Fruit fly (Drosophila melanogaster) whole organism, embryonic: Measurements from ENCODE around the gene Ocrl.
A peak's percentile ranks its signal among the peaks of the same experiment; 100 is the strongest.

Experiments
- Bgb ChIP-seq: fragments of 200-800 bp; sonication (Bioruptor generic); IDR thresholded peaks from 2 replicates; pipeline ENCODE4 v1.3.6; 2022; ENCODE audit warnings: missing biosample characterization, missing genetic modification characterization; ENCODE audit not compliant: partially characterized antibody
- Bteb2 ChIP-seq: fragments of 200-800 bp; sonication (Bioruptor generic); optimal IDR thresholded peaks from 2 replicates; lab custom pipeline; 2016; ENCODE audit warnings: missing biosample characterization, missing genetic modification characterization
- CG10321 ChIP-seq: fragments of 200-800 bp; sonication (Bioruptor generic); IDR thresholded peaks from 2 replicates; pipeline ENCODE4 v1.3.6; 2022; ENCODE audit warnings: missing biosample characterization, missing genetic modification characterization
- CG12391 ChIP-seq: fragments of 200-800 bp; sonication (Bioruptor generic); optimal IDR thresholded peaks from 3 replicates; lab custom pipeline; 2018; ENCODE audit warnings: missing biosample characterization, mild to moderate bottlenecking, missing genetic modification characterization, moderate library complexity
- CG13287 ChIP-seq: fragments of 200-800 bp; sonication (Bioruptor generic); IDR thresholded peaks from 2 replicates; pipeline ENCODE4 v1.3.6; 2022; ENCODE audit warnings: missing biosample characterization, missing genetic modification characterization; ENCODE audit not compliant: partially characterized antibody
- CG14014 ChIP-seq: fragments of 200-800 bp; sonication (Bioruptor generic); IDR thresholded peaks from 2 replicates; pipeline ENCODE4 v1.3.6; 2022; ENCODE audit warnings: missing biosample characterization, missing genetic modification characterization
- CG15479 ChIP-seq: fragments of 200-800 bp; sonication (Bioruptor generic); optimal IDR thresholded peaks from 3 replicates; lab custom pipeline; 2019; ENCODE audit warnings: missing biosample characterization, mild to moderate bottlenecking, missing genetic modification characterization, moderate library complexity
- CG15514 ChIP-seq: fragments of 200-800 bp; sonication (Bioruptor generic); optimal IDR thresholded peaks from 3 replicates; lab custom pipeline; 2017; ENCODE audit warnings: missing biosample characterization, missing genetic modification characterization, mild to moderate bottlenecking, moderate library complexity, missing genetic modification reagents
- CG16863 ChIP-seq: fragments of 200-800 bp; sonication (Bioruptor generic); optimal IDR thresholded peaks from 3 replicates; lab custom pipeline; 2016; ENCODE audit warnings: missing biosample characterization, missing genetic modification characterization
- CG17385 ChIP-seq: fragments of 200-800 bp; sonication (Bioruptor generic); optimal IDR thresholded peaks from 3 replicates; lab custom pipeline; 2018; ENCODE audit warnings: missing biosample characterization, mild to moderate bottlenecking, missing genetic modification characterization
- CG18262 ChIP-seq: fragments of 200-800 bp; optimal IDR thresholded peaks from 3 replicates; lab custom pipeline; 2019; ENCODE audit warnings: missing biosample characterization, mild to moderate bottlenecking, missing genetic modification characterization, moderate library complexity
- CG18599 ChIP-seq: fragments of 200-800 bp; sonication (Bioruptor generic); optimal IDR thresholded peaks from 3 replicates; lab custom pipeline; 2017; ENCODE audit warnings: missing biosample characterization, missing genetic modification characterization, mild to moderate bottlenecking, moderate library complexity, missing genetic modification reagents
- CG2875 ChIP-seq: fragments of 200-800 bp; sonication (Bioruptor generic); optimal IDR thresholded peaks from 2 replicates; lab custom pipeline; 2017; ENCODE audit warnings: missing biosample characterization, mild to moderate bottlenecking, missing genetic modification characterization, missing genetic modification reagents
- CG3065 ChIP-seq: fragments of 200-800 bp; sonication (Bioruptor generic); optimal IDR thresholded peaks from 2 replicates; lab custom pipeline; 2016; ENCODE audit warnings: missing biosample characterization, missing genetic modification characterization
- CG32532 ChIP-seq: fragments of 200-800 bp; sonication (Bioruptor generic); IDR thresholded peaks from 2 replicates; pipeline ENCODE4 v1.3.6; 2022; ENCODE audit warnings: missing biosample characterization, missing genetic modification characterization
- CG33213 ChIP-seq: fragments of 200-800 bp; sonication (Bioruptor generic); optimal IDR thresholded peaks from 3 replicates; lab custom pipeline; 2016; ENCODE audit warnings: missing biosample characterization, missing genetic modification characterization
- CG33557 ChIP-seq: fragments of 200-800 bp; sonication (Bioruptor generic); optimal IDR thresholded peaks from 2 replicates; lab custom pipeline; 2019; ENCODE audit warnings: missing biosample characterization, mild to moderate bottlenecking, missing genetic modification characterization, moderate library complexity
- CG4730 ChIP-seq: fragments of 200-800 bp; sonication (Bioruptor generic); IDR thresholded peaks from 2 replicates; pipeline ENCODE4 v1.3.6; 2022; ENCODE audit warnings: missing biosample characterization, missing genetic modification characterization
- CG6175 ChIP-seq: fragments of 200-800 bp; sonication (Bioruptor generic); IDR thresholded peaks from 3 replicates; pipeline ENCODE4 v1.3.6; 2022; ENCODE audit warnings: missing biosample characterization, missing genetic modification characterization
- CG6791 ChIP-seq: fragments of 200-800 bp; sonication (Bioruptor generic); IDR thresholded peaks from 3 replicates; pipeline ENCODE4 v1.3.6; 2022; ENCODE audit warnings: missing biosample characterization, missing genetic modification characterization; ENCODE audit not compliant: partially characterized antibody
- CG6813 ChIP-seq: fragments of 200-800 bp; sonication (Bioruptor generic); optimal IDR thresholded peaks from 2 replicates; lab custom pipeline; 2017; ENCODE audit warnings: missing biosample characterization, missing genetic modification characterization, mild to moderate bottlenecking, moderate library complexity, missing genetic modification reagents
- CG7271 ChIP-seq: fragments of 200-800 bp; sonication (Bioruptor generic); optimal IDR thresholded peaks from 2 replicates; lab custom pipeline; 2018; ENCODE audit warnings: missing biosample characterization, mild to moderate bottlenecking, missing genetic modification characterization, moderate library complexity
- CkIIα-i1 ChIP-seq: fragments of 200-800 bp; sonication (Bioruptor generic); IDR thresholded peaks from 2 replicates; pipeline ENCODE4 v1.3.6; 2022; ENCODE audit warnings: missing biosample characterization, missing genetic modification characterization
- D ChIP-seq, 2 experiments: fragments of 200-800 bp in 1 of 2; fragments of >200 bp in 1 of 2; sonication (Bioruptor generic) in 1 of 2; optimal IDR thresholded peaks; 2 replicates in 1 of 2; 3 replicates in 1 of 2; lab custom pipeline; 2017; ENCODE audit warnings: mild to moderate bottlenecking in 1 of 2, missing biosample characterization in 1 of 2, missing genetic modification characterization in 1 of 2, missing genetic modification reagents in 1 of 2
- Dip2 ChIP-seq: fragments of 200-800 bp; sonication (Bioruptor generic); IDR thresholded peaks from 2 replicates; pipeline ENCODE4 v1.3.6; 2022; ENCODE audit warnings: missing biosample characterization, missing genetic modification characterization
- Dll ChIP-seq: fragments of 200-800 bp; sonication (Bioruptor generic); IDR thresholded peaks from 4 replicates; pipeline ENCODE4 v1.3.6; 2022; ENCODE audit warnings: missing biosample characterization, missing genetic modification characterization; ENCODE audit not compliant: partially characterized antibody
- ERR ChIP-seq: fragments of 200-800 bp; sonication (Bioruptor generic); optimal IDR thresholded peaks from 2 replicates; lab custom pipeline; 2016; ENCODE audit warnings: missing biosample characterization, missing genetic modification characterization
- HmgD ChIP-seq: fragments of 200-800 bp; sonication (Bioruptor generic); optimal IDR thresholded peaks from 3 replicates; lab custom pipeline; 2016; ENCODE audit warnings: missing biosample characterization, missing genetic modification characterization
- Jarid2 ChIP-seq: fragments of 200-800 bp; sonication (Bioruptor generic); optimal IDR thresholded peaks from 3 replicates; lab custom pipeline; 2017; ENCODE audit warnings: mild to moderate bottlenecking, missing biosample characterization, missing genetic modification reagents, missing genetic modification characterization
- Max ChIP-seq: fragments of 200-800 bp; sonication (Bioruptor generic); optimal IDR thresholded peaks from 2 replicates; lab custom pipeline; 2016; ENCODE audit warnings: missing biosample characterization, mild to moderate bottlenecking, missing genetic modification characterization
- Med ChIP-seq: fragments of 200-800 bp; sonication (Bioruptor generic); peaks from one replicate; lab custom pipeline; 2016; ENCODE audit warnings: missing biosample characterization, missing genetic modification characterization, mild to moderate bottlenecking, inconsistent platforms, moderate library complexity
- Pdp1 ChIP-seq, 2 experiments: fragments of 200-800 bp; sonication (Bioruptor generic); optimal IDR thresholded peaks; 3 replicates each; lab custom pipeline; 2016; ENCODE audit warnings: missing biosample characterization in 2 of 2, missing genetic modification characterization in 2 of 2, mild to moderate bottlenecking in 1 of 2, moderate library complexity in 1 of 2
- Ptx1 ChIP-seq: fragments of 200-800 bp; sonication (Bioruptor generic); IDR thresholded peaks from 2 replicates; pipeline ENCODE4 v1.3.6; 2022; ENCODE audit warnings: missing biosample characterization, missing genetic modification characterization
- ap ChIP-seq: fragments of 200-800 bp; sonication (Bioruptor generic); IDR thresholded peaks from 2 replicates; pipeline ENCODE4 v1.3.6; 2022; ENCODE audit warnings: missing biosample characterization, missing genetic modification characterization
- bowl ChIP-seq: fragments of 200-800 bp; sonication (Bioruptor generic); IDR thresholded peaks from 2 replicates; pipeline ENCODE4 v1.3.6; 2022; ENCODE audit warnings: missing biosample characterization, missing genetic modification characterization
- cg ChIP-seq: fragments of 200-800 bp; sonication (Bioruptor generic); optimal IDR thresholded peaks from 3 replicates; lab custom pipeline; 2019; ENCODE audit warnings: missing biosample characterization, mild to moderate bottlenecking, missing genetic modification characterization, moderate library complexity
- chm ChIP-seq: fragments of 200-800 bp; sonication (Bioruptor generic); IDR thresholded peaks from 2 replicates; pipeline ENCODE4 v1.3.6; 2022; ENCODE audit warnings: missing biosample characterization, missing genetic modification characterization
- dpn ChIP-seq, 2 experiments: fragments of 200-800 bp; sonication (Bioruptor generic); optimal IDR thresholded peaks; 3 replicates each; lab custom pipeline; 2016; ENCODE audit warnings: missing biosample characterization in 2 of 2, missing genetic modification characterization in 2 of 2
- gfzf ChIP-seq: fragments of 200-800 bp; sonication (Bioruptor generic); optimal IDR thresholded peaks from 2 replicates; lab custom pipeline; 2016; ENCODE audit warnings: missing biosample characterization, mild to moderate bottlenecking, missing genetic modification characterization, moderate library complexity
- grau ChIP-seq: fragments of 200-800 bp; optimal IDR thresholded peaks from 3 replicates; lab custom pipeline; 2019; ENCODE audit warnings: missing biosample characterization, mild to moderate bottlenecking, missing genetic modification characterization, moderate library complexity
- hbn ChIP-seq: fragments of 200-800 bp; sonication (Bioruptor generic); IDR thresholded peaks from 2 replicates; pipeline ENCODE4 v1.3.6; 2022; ENCODE audit warnings: missing biosample characterization, missing genetic modification characterization; ENCODE audit not compliant: partially characterized antibody
- pnt ChIP-seq: fragments of 200-800 bp; sonication (Bioruptor generic); optimal IDR thresholded peaks from 3 replicates; lab custom pipeline; 2016; ENCODE audit warnings: missing biosample characterization, missing genetic modification characterization
- row ChIP-seq: fragments of 200-800 bp; sonication (Bioruptor generic); IDR thresholded peaks from 3 replicates; pipeline ENCODE4 v1.3.6; 2022; ENCODE audit warnings: missing biosample characterization, missing genetic modification characterization
- scrt ChIP-seq: fragments of 200-800 bp; sonication (Bioruptor generic); optimal IDR thresholded peaks from 2 replicates; lab custom pipeline; 2018; ENCODE audit warnings: missing biosample characterization, mild to moderate bottlenecking, missing genetic modification characterization, moderate library complexity
- shn ChIP-seq: fragments of 200-800 bp; sonication (Bioruptor generic); optimal IDR thresholded peaks from 3 replicates; lab custom pipeline; 2016; ENCODE audit warnings: missing biosample characterization, missing genetic modification characterization
- vvl ChIP-seq: fragments of 200-800 bp; sonication (Bioruptor generic); IDR thresholded peaks from 2 replicates; pipeline ENCODE4 v1.3.6; 2022; ENCODE audit warnings: missing biosample characterization, missing genetic modification characterization

Gene Ocrl

dm6 chrX:1908757-1909156 lies 14.0 kb upstream of the Ocrl start, which contains the start of the genes Edem1 and Rbcn-3B (continued):
- TF ChIP-seq scrt (GFP tag; lab: Kevin White, UChicago) = no peak
- TF ChIP-seq CG15514 (GFP tag; lab: Kevin White, UChicago) = peak; percentile 45
- no peak for TF ChIP-seq CG14014 (GFP tag; lab: Robert Waterston, UW)
- TF ChIP-seq pnt = no peak
- TF ChIP-seq Jarid2 (GFP tag; lab: Kevin White, UChicago) = no peak
- peak; percentile 15 for TF ChIP-seq Max
- peak; percentile 45; the same call in 2 of the 4 replicates for TF ChIP-seq Dll (GFP tag; lab: Robert Waterston, UW)
- no peak for TF ChIP-seq CG17385 (GFP tag; lab: Kevin White, UChicago)
- peak; percentile 82 for TF ChIP-seq cg
- TF ChIP-seq CG15479 (GFP tag; lab: Kevin White, UChicago) = peak; percentile 23
- peak; percentile 43 for TF ChIP-seq hbn
- TF ChIP-seq HmgD = no peak

dm6 chrX:1909533-1909932 lies 13.2 kb upstream of the Ocrl start:
- TF ChIP-seq D (optimal IDR thresholded peaks at IDR 0.05; lab: Kevin White, UChicago) (no peak), D (GFP tag; optimal IDR thresholded peaks at IDR 0.05; lab: Kevin White, UChicago) (no peak), CG32532 (GFP tag; lab: Robert Waterston, UW) (0 out of 2 replicates have a peak, but pooled peaks have one; percentile 16), Pdp1 (GFP tag; optimal IDR thresholded peaks at IDR 0.05; lab: Kevin White, UChicago) (peak in 1 of 2 experiments; percentile 86), grau (tag; lab: Kevin White, UChicago) (peak; percentile 81), CG6791 (GFP tag; lab: Robert Waterston, UW) (no peak), row (GFP tag; lab: Robert Waterston, UW) (peak; percentile 19; the same call in 2 of the 3 replicates), bowl (no peak), dpn (GFP tag; optimal IDR thresholded peaks at IDR 0.05; lab: Kevin White, UChicago) (no peak), Med (GFP tag; lab: Kevin White, UChicago) (peak; percentile 10), CG2875 (GFP tag; lab: Kevin White, UChicago) (no peak), CkIIα-i1 (GFP tag; lab: Robert Waterston, UW) (no peak)

dm6 chrX:1927473-1928306 lies 4.9 kb downstream of the Ocrl start, which contains the start of gene CG11596:
TSS of gene CG11596 (plus strand) at chrX:1927683.
- TF ChIP-seq CG6175 (GFP tag; lab: Robert Waterston, UW) (no peak), CG13287 (GFP tag; lab: Robert Waterston, UW) (no peak), CG6813 (GFP tag; lab: Kevin White, UChicago) (no peak), CG33557 (no peak), Dip2 (GFP tag; lab: Robert Waterston, UW) (no peak), Ptx1 (GFP tag; lab: Robert Waterston, UW) (no peak), CG18599 (GFP tag; lab: Kevin White, UChicago) (no peak), CG10321 (GFP tag; lab: Robert Waterston, UW) (no peak), CG33213 (GFP tag; lab: Kevin White, UChicago) (no peak), vvl (GFP tag; lab: Robert Waterston, UW) (peak; percentile 22; the same call in 1 of the 2 replicates), shn (GFP tag; lab: Kevin White, UChicago) (peak; percentile 33), CG16863 (peak; percentile 93), CG18262 (tag; lab: Kevin White, UChicago) (no peak), gfzf (GFP tag; lab: Kevin White, UChicago) (peak; percentile 82), ap (GFP tag; lab: Robert Waterston, UW) (no peak), CG7271 (tag; lab: Kevin White, UChicago) (peak; percentile 1), ERR (no peak), Bgb (0 out of 2 replicates have a peak, but pooled peaks have one; percentile 6), CG3065 (GFP tag; lab: Kevin White, UChicago) (peak; percentile 3), CG12391 (tag; lab: Kevin White, UChicago) (no peak), CG4730 (GFP tag; lab: Robert Waterston, UW) (no peak), Bteb2 (GFP tag; lab: Kevin White, UChicago) (no peak), chm (0 out of 2 replicates have a peak, but pooled peaks have one; percentile 24)
